Worm (Caenorhabditis elegans) whole organism, L3 larva: ENCODE measurements around the gene mdh-1.

Source experiments
- R02D3.7 ChIP-seq: fragments of 150-350 bp; optimal IDR thresholded peaks from 2 replicates; lab custom pipeline; 2014; ENCODE audit warnings: missing biosample characterization, missing genetic modification characterization
- ZK546.5 ChIP-seq: sonication (generic microtip); optimal IDR thresholded peaks from 2 replicates; lab custom pipeline; 2017; ENCODE audit warnings: missing biosample characterization, missing genetic modification characterization
- aly-2 ChIP-seq: fragments of 150-350 bp; optimal IDR thresholded peaks from 2 replicates; lab custom pipeline; 2014; ENCODE audit warnings: missing biosample characterization, missing genetic modification characterization
- ama-1 ChIP-seq: fragments of 150-350 bp; optimal IDR thresholded peaks from 2 replicates; lab custom pipeline; 2018
- ceh-16 ChIP-seq: sonication (generic microtip); optimal IDR thresholded peaks from 2 replicates; lab custom pipeline; 2017; ENCODE audit warnings: missing biosample characterization, missing genetic modification characterization
- ceh-28 ChIP-seq: fragments of 150-350 bp; optimal IDR thresholded peaks from 2 replicates; lab custom pipeline; 2014; ENCODE audit warnings: missing biosample characterization, missing genetic modification reagents, missing genetic modification characterization
- ceh-82 ChIP-seq: fragments of 150-350 bp; optimal IDR thresholded peaks from 2 replicates; lab custom pipeline; 2014; ENCODE audit warnings: missing biosample characterization, missing genetic modification characterization
- ceh-9 ChIP-seq: sonication (generic microtip); optimal IDR thresholded peaks from 2 replicates; lab custom pipeline; 2018; ENCODE audit warnings: missing biosample characterization, missing genetic modification characterization
- egl-27 ChIP-seq: sonication (generic microtip); optimal IDR thresholded peaks from 4 replicates; lab custom pipeline; 2017; ENCODE audit warnings: missing biosample characterization, missing genetic modification reagents, missing genetic modification characterization
- elt-1 ChIP-seq: fragments of 150-350 bp; optimal IDR thresholded peaks from 2 replicates; lab custom pipeline; 2014; ENCODE audit warnings: missing biosample characterization, missing genetic modification characterization
- elt-2 ChIP-seq: sonication (generic microtip); optimal IDR thresholded peaks from 2 replicates; lab custom pipeline; 2016; ENCODE audit warnings: missing genetic modification reagents, mild to moderate bottlenecking, missing genetic modification characterization, missing compliant biosample characterization
- elt-3 ChIP-seq, 3 experiments: fragments of 150-350 bp in 1 of 3; sonication (generic microtip) in 2 of 3; optimal IDR thresholded peaks; 2 replicates in 2 of 3; 4 replicates in 1 of 3; lab custom pipeline; 2014 to 2017; ENCODE audit warnings: missing biosample characterization in 3 of 3, missing genetic modification characterization in 3 of 3
- eor-1 ChIP-seq, 2 experiments: fragments of 150-350 bp; optimal IDR thresholded peaks; 2 replicates each; lab custom pipeline; 2014 to 2018; ENCODE audit warnings: missing biosample characterization in 2 of 2, missing genetic modification characterization in 2 of 2
- fkh-10 ChIP-seq: sonication (generic microtip); optimal IDR thresholded peaks from 2 replicates; lab custom pipeline; 2017; ENCODE audit warnings: missing biosample characterization, missing genetic modification reagents, missing genetic modification characterization
- fkh-2 ChIP-seq: fragments of 150-350 bp; optimal IDR thresholded peaks from 2 replicates; lab custom pipeline; 2014; ENCODE audit warnings: missing biosample characterization, missing genetic modification reagents, missing genetic modification characterization
- fos-1 ChIP-seq: fragments of 150-350 bp; optimal IDR thresholded peaks from 2 replicates; lab custom pipeline; 2014; ENCODE audit warnings: missing biosample characterization, missing genetic modification characterization
- lin-15B ChIP-seq: fragments of 150-350 bp; optimal IDR thresholded peaks from 2 replicates; lab custom pipeline; 2014; ENCODE audit warnings: missing biosample characterization, missing genetic modification characterization
- lin-39 ChIP-seq: fragments of 150-350 bp; optimal IDR thresholded peaks from 2 replicates; lab custom pipeline; 2018; ENCODE audit warnings: missing biosample characterization, missing genetic modification reagents, missing genetic modification characterization
- lsy-12 ChIP-seq: sonication (generic microtip); optimal IDR thresholded peaks from 2 replicates; lab custom pipeline; 2016; ENCODE audit warnings: mild to moderate bottlenecking, missing genetic modification characterization, missing compliant biosample characterization
- mdl-1 ChIP-seq: fragments of 150-350 bp; optimal IDR thresholded peaks from 2 replicates; lab custom pipeline; 2014; ENCODE audit warnings: missing biosample characterization, missing genetic modification characterization
- nfya-1 ChIP-seq: sonication (generic microtip); optimal IDR thresholded peaks from 2 replicates; lab custom pipeline; 2017; ENCODE audit warnings: missing genetic modification characterization, mild to moderate bottlenecking, missing compliant biosample characterization, antibody characterized with exemption, moderate library complexity; ENCODE audit not compliant: insufficient read depth
- nhr-11 ChIP-seq: fragments of 150-350 bp; optimal IDR thresholded peaks from 2 replicates; lab custom pipeline; 2014; ENCODE audit warnings: missing biosample characterization, missing genetic modification characterization
- nhr-12 ChIP-seq: fragments of 150-350 bp; optimal IDR thresholded peaks from 2 replicates; lab custom pipeline; 2014; ENCODE audit warnings: missing biosample characterization, missing genetic modification characterization
- nhr-23 ChIP-seq: fragments of 150-350 bp; optimal IDR thresholded peaks from 2 replicates; lab custom pipeline; 2014; ENCODE audit warnings: missing biosample characterization, missing genetic modification reagents, missing genetic modification characterization
- nhr-237 ChIP-seq: fragments of 150-350 bp; optimal IDR thresholded peaks from 2 replicates; lab custom pipeline; 2014; ENCODE audit warnings: missing biosample characterization, missing genetic modification characterization
- nhr-25 ChIP-seq: sonication (generic microtip); optimal IDR thresholded peaks from 2 replicates; lab custom pipeline; 2017; ENCODE audit warnings: missing biosample characterization, missing genetic modification characterization
- nhr-28 ChIP-seq: fragments of 150-350 bp; optimal IDR thresholded peaks from 2 replicates; lab custom pipeline; 2014; ENCODE audit warnings: missing biosample characterization, missing genetic modification characterization
- nhr-67 ChIP-seq: fragments of 150-350 bp; optimal IDR thresholded peaks from 2 replicates; lab custom pipeline; 2014; ENCODE audit warnings: missing biosample characterization, missing genetic modification characterization
- nhr-76 ChIP-seq: fragments of 150-350 bp; sonication (generic microtip); optimal IDR thresholded peaks from 5 replicates; lab custom pipeline; 2014; ENCODE audit warnings: missing biosample characterization, missing genetic modification characterization
- nhr-77 ChIP-seq: fragments of 150-350 bp; optimal IDR thresholded peaks from 2 replicates; lab custom pipeline; 2014; ENCODE audit warnings: missing biosample characterization, missing genetic modification characterization
- pha-4 ChIP-seq: fragments of 150-350 bp; optimal IDR thresholded peaks from 2 replicates; lab custom pipeline; 2014; ENCODE audit warnings: missing biosample characterization, missing genetic modification reagents, missing genetic modification characterization
- pqm-1 ChIP-seq: fragments of 150-350 bp; optimal IDR thresholded peaks from 2 replicates; lab custom pipeline; 2017; ENCODE audit warnings: missing biosample characterization, missing genetic modification characterization, inconsistent platforms
- sea-2 ChIP-seq: fragments of 150-350 bp; sonication (generic microtip); optimal IDR thresholded peaks from 4 replicates; lab custom pipeline; 2014; ENCODE audit warnings: missing biosample characterization, missing genetic modification reagents, missing genetic modification characterization
- skn-1 ChIP-seq: fragments of 150-350 bp; optimal IDR thresholded peaks from 2 replicates; lab custom pipeline; 2014; ENCODE audit warnings: missing biosample characterization, missing genetic modification characterization
- snpc-4 ChIP-seq: fragments of 150-350 bp; optimal IDR thresholded peaks from 2 replicates; lab custom pipeline; 2014; ENCODE audit warnings: missing biosample characterization, missing genetic modification characterization
- tbx-2 ChIP-seq: sonication (generic microtip); optimal IDR thresholded peaks from 2 replicates; lab custom pipeline; 2016; ENCODE audit warnings: mild to moderate bottlenecking, missing genetic modification characterization, missing compliant biosample characterization
- zag-1 ChIP-seq: fragments of 150-350 bp; optimal IDR thresholded peaks from 2 replicates; lab custom pipeline; 2014; ENCODE audit warnings: missing biosample characterization, missing genetic modification characterization

The mdh-1 gene

DNA sequence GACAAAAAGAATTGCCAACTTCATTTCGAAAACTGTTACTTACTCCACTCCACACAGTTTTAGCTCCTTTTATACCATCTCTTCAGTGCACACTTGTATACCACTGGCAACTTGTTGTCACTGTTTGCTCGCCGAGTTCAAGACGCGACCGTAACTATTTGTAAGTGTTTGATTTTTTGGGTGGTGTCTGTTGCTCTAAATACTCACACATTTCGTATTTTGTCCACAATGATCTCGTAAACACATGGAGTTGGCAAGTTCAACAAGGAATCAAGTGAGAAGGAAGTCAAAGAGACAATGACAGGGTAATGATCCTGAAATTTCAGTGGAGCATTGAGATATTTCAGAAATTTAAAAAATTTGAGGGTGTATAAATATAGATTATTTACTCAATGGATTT, 16.7 kb upstream of the mdh-1 start, which contains the start of gene hpo-26:
Gene hpo-26 (minus strand): TSS at position 31 of the 400 bp plus-strand sequence.
- TF ChIP-seq ceh-28 (peak; percentile 3), pha-4 (tag; lab: Kevin White, UChicago) (peak; percentile 90), sea-2 (no peak)

DNA sequence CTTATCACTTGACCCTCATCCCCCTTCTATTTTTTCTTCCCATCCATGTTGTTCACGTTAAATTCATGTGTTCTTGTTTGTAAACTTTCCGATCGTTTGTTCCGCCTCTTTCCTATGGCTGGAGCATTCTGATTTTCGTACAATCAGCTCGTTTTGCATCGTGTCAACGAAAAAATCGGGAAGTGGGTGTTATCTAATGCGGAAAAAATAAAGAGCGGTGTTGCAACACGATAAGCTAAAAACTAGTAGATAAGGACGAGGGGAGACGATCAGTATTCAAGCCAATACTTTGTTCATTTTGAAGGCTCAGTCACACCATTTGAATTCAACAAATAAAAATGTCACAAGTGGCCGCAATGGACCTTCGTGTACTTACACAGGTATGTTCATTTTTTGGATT, 8.4 kb upstream of the mdh-1 start, which contains the start of gene acs-1:
Gene acs-1 (plus strand): TSS at position 233 of the 400 bp plus-strand sequence.
- TF ChIP-seq lsy-12 (tag; lab: Kevin White, UChicago), result no peak
- TF ChIP-seq pqm-1 (tag; lab: Kevin White, UChicago), result peak; percentile 66
- peak; percentile 95 for TF ChIP-seq elt-2 (tag; lab: Kevin White, UChicago)

DNA sequence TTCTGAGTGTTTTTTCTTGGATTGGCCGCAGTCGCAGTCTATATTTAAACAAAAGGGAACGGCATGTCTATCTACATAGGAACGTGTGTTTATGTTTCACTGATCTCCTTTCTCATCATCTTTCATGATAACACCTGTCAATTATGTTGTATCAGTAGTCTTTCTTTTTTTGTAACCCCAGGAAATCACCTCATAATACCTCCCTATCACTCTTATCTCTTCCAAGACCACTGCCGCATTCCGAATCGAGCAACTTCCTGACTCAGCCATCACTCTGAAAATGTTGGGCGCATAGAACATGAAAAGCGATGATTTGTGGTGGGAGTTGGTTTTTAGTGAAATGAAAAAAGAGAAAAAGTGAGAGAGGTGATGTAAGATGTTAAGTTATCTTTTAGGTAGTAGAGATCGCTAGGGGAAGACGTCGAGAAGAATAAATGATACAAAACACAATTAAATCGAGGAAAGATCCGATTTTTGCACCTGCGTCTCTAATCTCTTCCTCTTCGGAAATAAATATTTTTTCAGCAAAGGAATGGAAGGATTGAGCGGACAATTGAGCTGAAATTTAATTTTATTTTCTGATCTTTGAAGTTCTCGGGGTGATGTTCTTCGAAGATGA, 6.7 kb upstream of the mdh-1 start:
- TF ChIP-seq nhr-76 (tag; lab: Kevin White, UChicago) (no peak), elt-2 (tag; lab: Kevin White, UChicago) (peak; percentile 89), aly-2 (tag; lab: Kevin White, UChicago) (no peak), pqm-1 (tag; lab: Kevin White, UChicago) (peak; percentile 42)

DNA sequence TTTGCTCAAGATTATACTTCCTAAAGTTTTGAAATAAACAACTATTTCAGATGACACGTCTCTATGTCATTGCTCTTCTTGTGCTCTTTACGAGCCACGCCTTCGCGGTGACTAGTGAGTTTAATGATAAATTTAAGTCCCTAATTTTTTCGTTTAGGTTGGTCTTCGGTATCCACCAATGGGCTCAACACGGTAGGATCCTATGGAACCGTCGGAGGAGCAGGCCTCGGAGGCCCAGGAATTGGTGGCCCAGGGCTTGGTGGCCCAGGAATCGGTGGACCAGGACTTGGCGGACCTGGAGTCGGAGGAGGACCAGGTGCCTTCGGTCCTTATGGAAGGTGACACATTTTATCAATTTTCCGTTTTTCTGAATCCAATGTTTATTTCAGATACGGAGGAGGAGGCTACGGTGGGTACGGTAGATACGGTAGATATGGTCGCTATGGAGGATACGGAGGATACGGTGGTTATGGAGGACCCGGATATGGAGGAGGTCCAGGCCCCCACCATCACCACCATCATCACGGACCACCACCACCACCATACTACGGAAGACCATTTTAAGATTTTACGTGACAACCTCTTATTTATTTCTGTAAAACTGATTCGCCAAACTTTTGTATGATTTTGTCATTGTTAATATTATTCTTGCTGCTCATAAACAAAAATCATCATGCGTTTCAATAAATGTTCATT, 4.2 kb upstream of the mdh-1 start, which contains the start of the genes F46E10.2 and F46E10.18:
Gene F46E10.2 (plus strand): TSS at position 51 of the 696 bp plus-strand sequence.
Gene F46E10.18 (plus strand): TSS at position 646 of the 696 bp plus-strand sequence.
- TF ChIP-seq nhr-28 (tag; lab: Kevin White, UChicago) (no peak), nhr-25 (tag; lab: Kevin White, UChicago) (no peak), elt-1 (no peak), ceh-82 (tag; lab: Kevin White, UChicago) (no peak), eor-1 (tag; optimal IDR thresholded peaks at IDR 0.05; lab: Kevin White, UChicago) (no peak), nhr-67 (tag; lab: Kevin White, UChicago) (no peak), nhr-23 (tag; lab: Kevin White, UChicago) (no peak), R02D3.7 (tag; lab: Kevin White, UChicago) (no peak), zag-1 (tag; lab: Kevin White, UChicago) (no peak), elt-3 (tag; optimal IDR thresholded peaks at IDR 0.05; lab: Kevin White, UChicago) (no peak), nhr-76 (tag; lab: Kevin White, UChicago) (no peak), fkh-10 (no peak), fkh-2 (tag; lab: Kevin White, UChicago) (no peak), snpc-4 (tag; lab: Kevin White, UChicago) (no peak)

DNA sequence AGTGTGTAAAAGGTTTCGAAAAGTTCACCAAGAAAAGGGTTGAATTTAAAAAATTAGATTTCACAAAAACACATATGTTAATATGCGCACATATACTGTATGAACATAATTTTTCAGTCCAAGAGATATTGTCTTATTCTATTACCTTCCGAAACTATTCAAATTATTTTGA, 1.8 kb upstream of the mdh-1 start, which contains the start of gene F46E10.3:
Gene F46E10.3 (plus strand): TSS at position 73 of the 172 bp plus-strand sequence.
- no peak for TF ChIP-seq lin-39 (tag; lab: Kevin White, UChicago)

DNA sequence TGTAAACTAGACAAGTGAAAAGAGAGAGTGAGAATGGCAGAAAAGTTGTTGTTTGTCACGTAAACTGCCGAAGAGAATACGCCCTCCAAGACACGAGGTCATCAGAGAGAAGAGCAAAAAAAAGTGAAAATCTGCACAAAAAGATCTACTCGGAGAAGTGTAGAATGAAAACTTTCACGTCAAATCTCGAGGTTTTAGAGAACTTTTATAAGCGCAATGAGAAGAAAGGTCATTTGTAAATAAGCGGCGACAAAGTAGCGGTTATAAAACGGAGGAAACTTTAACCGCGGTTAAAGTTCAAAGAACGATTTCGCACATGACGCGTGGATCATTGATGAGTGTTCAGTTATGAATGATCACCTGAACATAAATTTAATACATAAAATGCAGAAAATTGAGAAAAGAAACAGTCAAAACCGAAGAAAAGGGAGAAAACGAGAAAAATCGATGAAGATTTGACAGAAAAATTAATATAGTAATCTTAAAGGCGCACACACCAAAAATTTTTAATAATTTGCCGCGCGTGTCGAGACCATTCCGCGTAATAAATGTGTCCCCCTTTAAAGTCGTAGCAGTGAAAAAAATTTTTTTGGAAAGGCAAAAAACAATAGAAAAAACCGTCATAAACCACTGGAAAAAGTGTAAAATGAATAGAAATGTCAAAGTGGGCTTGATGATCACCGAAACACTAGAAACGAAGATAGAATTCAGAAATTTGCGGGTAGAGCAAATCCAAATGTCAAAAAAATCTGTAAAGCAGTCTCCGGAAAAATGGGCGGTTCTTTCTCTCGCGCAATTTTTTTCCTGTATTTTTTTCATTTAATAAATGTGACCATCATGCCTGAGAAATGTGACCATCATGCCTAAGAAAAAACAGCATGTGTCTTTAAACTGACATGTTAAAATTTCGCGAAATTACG, 1.2 kb upstream of the mdh-1 start:
- TF ChIP-seq fkh-10, result no peak
- TF ChIP-seq pqm-1 (tag; lab: Kevin White, UChicago), result peak; percentile 18
- TF ChIP-seq aly-2 (tag; lab: Kevin White, UChicago), result no peak
- no peak for TF ChIP-seq nhr-28 (tag; lab: Kevin White, UChicago)
- peak; percentile 11 for TF ChIP-seq lin-39 (tag; lab: Kevin White, UChicago)
- no peak for TF ChIP-seq ZK546.5
- peak; percentile 86 for TF ChIP-seq nhr-25 (tag; lab: Kevin White, UChicago)
- no peak for TF ChIP-seq nhr-237 (tag; lab: Kevin White, UChicago)
- TF ChIP-seq pha-4 (tag; lab: Kevin White, UChicago), result peak; percentile 72
- TF ChIP-seq lin-15B, result no peak
- TF ChIP-seq ceh-16, result no peak
- no peak for TF ChIP-seq fos-1 (tag; lab: Kevin White, UChicago)
- peak; percentile 73 for TF ChIP-seq mdl-1 (tag; lab: Kevin White, UChicago)
- TF ChIP-seq zag-1 (tag; lab: Kevin White, UChicago), result no peak
- TF ChIP-seq R02D3.7 (tag; lab: Kevin White, UChicago), result no peak
- no peak for TF ChIP-seq nfya-1 (tag; lab: Kevin White, UChicago)
- TF ChIP-seq ceh-9 (tag; lab: Kevin White, UChicago), result no peak
- TF ChIP-seq elt-1, result peak; percentile 52
- no peak for TF ChIP-seq tbx-2 (tag; lab: Kevin White, UChicago)
- TF ChIP-seq elt-2 (tag; lab: Kevin White, UChicago), result peak; percentile 35
- TF ChIP-seq nhr-67 (tag; lab: Kevin White, UChicago), result no peak
- no peak for TF ChIP-seq skn-1 (tag; lab: Kevin White, UChicago)
- TF ChIP-seq nhr-12 (tag; lab: Kevin White, UChicago), result no peak
- no peak for TF ChIP-seq nhr-77
- TF ChIP-seq ceh-82 (tag; lab: Kevin White, UChicago), result no peak
- TF ChIP-seq nhr-11 (tag; lab: Kevin White, UChicago), result no peak
- TF ChIP-seq elt-3 (tag; optimal IDR thresholded peaks at IDR 0.05; lab: Kevin White, UChicago), result no peak
- TF ChIP-seq snpc-4 (tag; lab: Kevin White, UChicago), result no peak
- peak; percentile 74 for TF ChIP-seq ama-1 (lab: Kevin White, UChicago)
- TF ChIP-seq egl-27 (tag; lab: Kevin White, UChicago), result no peak
